Worm (Caenorhabditis elegans) whole organism, L4/young adult: Measurements from ENCODE around the gene T03D8.6.

ENCODE experiments used
- W03F9.2 ChIP-seq: fragments of 150-350 bp; optimal IDR thresholded peaks from 2 replicates; lab custom pipeline; 2014; ENCODE audit warnings: missing biosample characterization, missing genetic modification characterization
- dao-5 ChIP-seq: sonication (generic microtip); optimal IDR thresholded peaks from 2 replicates; lab custom pipeline; 2016; ENCODE audit warnings: missing genotype, missing genetic modification characterization, moderate library complexity, missing compliant biosample characterization
- him-1 ChIP-seq: sonication (generic microtip); optimal IDR thresholded peaks from 2 replicates; lab custom pipeline; 2016; ENCODE audit warnings: missing genotype, missing genetic modification reagents, missing genetic modification characterization, missing compliant biosample characterization

T03D8.6 gene

DNA sequence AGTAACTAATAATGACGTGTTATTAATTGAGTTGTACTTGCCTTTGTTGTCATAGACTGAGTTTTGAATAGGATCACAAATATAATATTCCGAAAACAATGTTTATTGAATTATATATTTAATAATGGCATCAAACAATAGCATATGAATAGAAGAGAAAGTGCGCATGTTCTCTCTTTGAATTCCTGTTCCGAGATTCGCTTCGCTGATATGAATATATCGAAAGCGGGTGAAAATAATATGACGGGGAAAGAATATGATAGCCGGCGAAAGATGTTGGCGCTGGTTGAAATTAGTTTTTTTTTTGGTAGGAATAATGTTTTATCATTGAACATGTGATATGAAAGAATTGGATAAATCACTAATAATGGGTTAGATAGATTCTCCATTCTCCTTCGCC, at the start of gene T03D8.6:
T03D8.6 (minus strand) TSS at position 298 of the 400 bp plus-strand sequence.
- TF ChIP-seq dao-5 (tag; lab: Kevin White, UChicago) (no peak), him-1 (tag; lab: Kevin White, UChicago) (no peak), W03F9.2 (tag; lab: Kevin White, UChicago) (no peak)

DNA sequence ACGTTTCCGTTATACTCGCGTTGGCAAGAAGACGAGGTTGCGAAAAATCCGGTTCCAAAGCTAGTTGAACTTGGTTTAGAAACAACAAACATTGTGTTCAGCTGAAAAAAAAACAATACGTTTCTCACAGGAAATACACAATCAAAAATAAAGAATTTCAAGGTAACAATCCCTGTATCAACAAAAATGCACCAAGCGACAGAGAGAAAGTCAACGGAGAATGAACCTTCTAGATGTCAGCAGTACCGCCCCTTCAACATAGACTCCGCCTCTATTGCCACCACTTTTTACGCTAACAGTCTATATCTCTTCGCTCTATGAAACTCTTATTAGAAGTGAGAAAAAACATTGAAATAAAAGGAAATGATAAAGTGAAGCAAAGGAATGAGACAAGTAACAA, 48.2 kb upstream of the T03D8.6 start, which contains the start of gene F31D4.8:
F31D4.8 (minus strand) TSS at position 101 of the 400 bp plus-strand sequence.
- TF ChIP-seq W03F9.2 (tag; lab: Kevin White, UChicago): no peak
- TF ChIP-seq him-1 (tag; lab: Kevin White, UChicago): no peak
- TF ChIP-seq dao-5 (tag; lab: Kevin White, UChicago): no peak

DNA sequence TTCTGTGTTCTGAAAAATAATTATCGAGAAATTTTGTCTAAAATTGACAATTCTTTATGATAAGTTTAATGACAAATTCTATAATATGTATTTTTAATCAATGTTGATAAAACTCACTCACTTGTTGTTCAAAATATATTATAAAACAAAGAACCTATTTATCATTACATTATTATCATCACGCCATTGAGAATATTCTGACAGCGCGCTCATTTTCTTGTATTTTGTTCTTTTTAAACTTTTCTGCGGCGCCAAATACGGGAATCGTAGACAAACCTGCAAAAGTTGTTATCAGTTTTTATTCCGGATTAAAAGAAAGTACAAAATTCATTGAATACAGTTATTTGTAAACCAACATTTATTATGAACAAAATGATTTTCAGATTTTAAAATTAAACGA, 46.3 kb upstream of the T03D8.6 start:
- TF ChIP-seq dao-5 (tag; lab: Kevin White, UChicago) (no peak), W03F9.2 (tag; lab: Kevin White, UChicago) (peak; percentile 33)

DNA sequence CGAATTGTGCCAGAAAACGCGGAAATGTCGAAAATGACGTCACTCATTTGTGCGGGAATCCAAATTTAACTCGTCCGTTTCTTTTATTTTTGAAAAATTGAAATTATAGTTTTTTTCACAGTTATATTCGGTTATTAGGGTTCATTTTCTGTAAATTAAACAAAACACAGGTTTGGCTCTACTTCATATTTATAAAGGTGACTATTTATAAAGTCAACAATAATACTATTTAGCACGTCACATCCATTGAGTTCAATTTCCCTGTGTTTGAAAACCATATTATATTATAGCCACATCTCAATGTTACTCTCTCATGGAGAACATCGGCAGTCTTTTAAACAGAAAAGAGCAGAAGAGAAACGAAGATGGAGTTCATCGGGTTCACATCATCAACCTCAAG, 42.6 kb upstream of the T03D8.6 start, which contains the start of gene twk-35:
twk-35 (plus strand) TSS at position 301 of the 400 bp plus-strand sequence.
- TF ChIP-seq him-1 (tag; lab: Kevin White, UChicago) (no peak), dao-5 (tag; lab: Kevin White, UChicago) (no peak), W03F9.2 (tag; lab: Kevin White, UChicago) (no peak)

DNA sequence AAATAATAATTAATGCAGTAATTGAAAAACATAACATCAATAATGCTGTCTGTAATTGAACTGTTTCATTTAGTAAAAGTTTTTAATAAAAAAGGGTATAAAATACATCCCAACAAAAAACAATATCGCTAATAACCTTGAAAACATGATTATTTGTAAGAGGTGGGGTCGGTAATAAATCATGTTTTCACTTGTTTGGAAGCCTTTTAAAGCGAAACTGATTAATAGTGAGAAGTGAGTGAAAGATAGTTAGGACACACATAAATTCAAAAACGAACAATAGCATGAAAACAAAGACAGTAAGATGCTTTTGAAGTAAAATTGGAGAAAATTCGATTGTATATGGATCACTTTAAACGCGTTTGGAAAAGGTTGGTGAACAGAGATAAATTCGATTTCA, 41.0 kb upstream of the T03D8.6 start, which contains the start of gene try-4:
try-4 (minus strand) TSS at position 74 of the 400 bp plus-strand sequence.
- no peak for TF ChIP-seq W03F9.2 (tag; lab: Kevin White, UChicago)
- TF ChIP-seq dao-5 (tag; lab: Kevin White, UChicago): no peak
- no peak for TF ChIP-seq him-1 (tag; lab: Kevin White, UChicago)

DNA sequence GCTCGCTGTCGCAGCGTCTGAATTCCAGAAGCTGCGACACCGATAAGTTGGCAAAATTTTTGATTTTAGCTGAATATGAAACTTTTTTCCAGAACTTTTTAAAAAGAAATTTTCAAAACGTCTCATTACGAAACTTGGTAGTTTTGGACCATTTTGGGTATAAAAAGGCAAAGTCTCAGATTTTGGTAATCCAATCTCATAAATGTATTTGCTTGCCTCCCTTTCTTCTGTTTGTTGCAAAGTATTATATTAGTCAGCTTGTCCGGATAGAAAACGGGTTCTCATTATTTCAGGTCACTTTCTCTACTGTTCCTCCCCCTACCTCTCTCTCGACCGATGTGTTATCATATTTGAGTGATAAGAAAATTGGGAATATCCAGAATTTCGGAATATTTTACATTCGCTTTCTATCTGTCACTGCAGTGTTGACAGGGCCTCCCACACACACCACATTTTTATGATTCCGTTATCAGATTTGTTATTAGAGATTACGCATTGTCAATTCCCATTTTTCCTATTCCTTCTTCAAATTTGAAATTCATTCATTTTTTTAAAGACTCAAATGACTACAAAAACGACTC, 33.5 kb upstream of the T03D8.6 start, which contains the start of gene F31D4.5:
F31D4.5 (plus strand) TSS at position 491 of the 581 bp plus-strand sequence.
- TF ChIP-seq dao-5 (tag; lab: Kevin White, UChicago): no peak
- no peak for TF ChIP-seq W03F9.2 (tag; lab: Kevin White, UChicago)
- no peak for TF ChIP-seq him-1 (tag; lab: Kevin White, UChicago)

DNA sequence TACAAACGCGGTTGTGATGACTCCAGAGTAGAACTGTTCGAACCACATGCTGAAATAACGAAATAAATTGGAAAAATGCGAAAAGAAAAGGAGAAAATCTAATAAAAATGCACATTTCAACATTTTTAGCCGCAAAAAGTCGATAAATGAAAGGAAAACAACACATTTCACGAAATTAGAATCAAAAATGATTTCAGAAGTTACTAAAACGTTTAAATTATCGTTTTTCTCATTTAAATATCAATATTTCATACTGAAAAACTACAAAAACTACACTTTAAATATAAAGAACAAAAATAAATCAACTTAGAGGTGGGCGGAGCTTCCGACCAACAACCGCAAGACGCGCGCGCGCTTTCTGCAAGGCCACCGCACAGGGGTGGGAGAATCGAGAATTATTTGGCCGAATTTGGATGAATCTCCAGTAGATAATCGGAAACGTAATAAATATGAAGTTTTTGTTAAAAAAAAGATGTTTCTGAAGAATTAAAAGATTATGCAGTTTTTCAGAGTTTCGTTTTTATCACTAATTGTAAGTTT, 31.8 kb upstream of the T03D8.6 start, which contains the start of gene ndua-1:
ndua-1 (minus strand) TSS at position 51 of the 540 bp plus-strand sequence.
- TF ChIP-seq W03F9.2 (tag; lab: Kevin White, UChicago): peak; percentile 60
- no peak for TF ChIP-seq dao-5 (tag; lab: Kevin White, UChicago)
- TF ChIP-seq him-1 (tag; lab: Kevin White, UChicago): no peak

DNA sequence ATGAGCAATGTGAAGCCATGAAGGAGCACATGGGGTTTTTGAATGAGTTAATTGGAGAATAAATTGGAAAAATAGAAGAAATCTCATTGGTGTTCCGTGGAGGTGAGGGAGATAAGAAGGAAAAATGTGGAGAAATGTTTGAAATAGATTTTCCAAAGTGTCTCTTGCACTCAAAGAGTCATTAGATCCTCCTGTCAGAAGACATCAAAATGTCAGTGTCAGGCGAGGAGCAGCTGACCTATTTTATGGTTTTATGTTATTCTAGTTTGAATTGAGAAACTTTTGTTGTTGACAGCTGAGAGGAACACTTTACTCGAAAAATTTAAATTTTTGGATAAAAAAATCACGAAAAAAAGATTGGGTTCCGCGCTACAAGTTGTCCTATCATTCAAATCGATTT, 30.4 kb upstream of the T03D8.6 start, which contains the start of gene clec-264:
clec-264 (minus strand) TSS at position 122 of the 400 bp plus-strand sequence.
- TF ChIP-seq W03F9.2 (tag; lab: Kevin White, UChicago): no peak
- TF ChIP-seq him-1 (tag; lab: Kevin White, UChicago): no peak
- TF ChIP-seq dao-5 (tag; lab: Kevin White, UChicago): no peak

DNA sequence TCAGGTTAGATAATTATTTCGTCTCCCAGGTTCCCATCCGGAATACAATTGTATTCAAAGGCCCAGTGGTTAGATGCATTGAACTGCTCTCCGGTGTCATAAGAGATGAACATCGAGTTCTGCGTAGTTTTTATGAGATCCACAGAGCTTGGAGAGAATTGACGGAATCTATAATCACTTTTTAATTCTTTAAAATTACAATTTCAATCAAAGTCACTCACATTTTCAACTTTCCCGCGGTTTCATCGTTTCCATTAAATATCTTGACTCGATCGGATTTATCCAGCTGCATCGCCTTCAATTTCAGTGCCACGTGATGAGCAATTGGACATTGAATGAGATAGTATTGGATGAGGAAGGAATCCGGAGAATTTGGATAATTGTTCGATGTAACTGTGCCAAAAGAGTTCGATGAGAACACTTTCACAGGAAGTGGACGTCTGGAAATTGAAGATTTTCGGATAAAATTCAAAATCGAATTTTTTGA, 27.7 kb upstream of the T03D8.6 start:
- TF ChIP-seq W03F9.2 (tag; lab: Kevin White, UChicago) (peak; percentile 24), him-1 (tag; lab: Kevin White, UChicago) (no peak)

DNA sequence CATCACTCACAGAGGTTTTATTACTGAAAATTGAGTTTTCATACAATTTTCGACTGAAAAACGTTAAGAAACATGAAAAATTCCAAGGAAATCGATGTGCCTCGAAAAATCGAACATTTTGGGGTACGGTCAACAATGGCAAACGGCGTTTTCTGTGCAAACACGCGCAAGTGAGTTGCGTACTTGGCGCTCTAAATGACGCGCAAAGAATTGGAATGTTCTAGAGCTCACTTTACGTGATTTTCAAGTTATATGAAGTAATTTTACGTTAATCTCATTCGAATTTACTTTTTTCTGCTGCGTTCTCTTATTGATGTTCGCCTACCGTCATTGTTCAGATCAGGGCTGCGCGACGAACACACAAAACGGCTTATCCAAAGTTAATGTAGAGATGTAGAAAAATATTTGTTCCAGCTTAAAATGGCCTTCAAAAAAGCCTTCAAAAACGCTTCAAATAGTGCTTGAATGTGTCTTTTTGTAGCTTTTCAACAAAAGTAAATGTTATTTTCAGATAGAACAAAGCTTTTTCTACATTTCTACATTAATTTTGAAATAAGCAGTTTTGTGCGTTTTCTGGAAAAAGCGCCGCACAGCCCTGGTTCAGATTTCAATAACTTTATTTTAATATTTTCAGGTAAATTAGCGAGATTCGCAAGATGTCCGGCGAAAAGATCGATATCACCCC, 25.5 kb upstream of the T03D8.6 start, which contains the start of the genes F31D4.2 and fkb-6:
F31D4.2 (minus strand) TSS at position 23 of the 685 bp plus-strand sequence.
fkb-6 (plus strand) TSS at position 635 of the 685 bp plus-strand sequence.
- no peak for TF ChIP-seq dao-5 (tag; lab: Kevin White, UChicago)
- peak; percentile 76 for TF ChIP-seq W03F9.2 (tag; lab: Kevin White, UChicago)
- TF ChIP-seq him-1 (tag; lab: Kevin White, UChicago): peak; percentile 2

DNA sequence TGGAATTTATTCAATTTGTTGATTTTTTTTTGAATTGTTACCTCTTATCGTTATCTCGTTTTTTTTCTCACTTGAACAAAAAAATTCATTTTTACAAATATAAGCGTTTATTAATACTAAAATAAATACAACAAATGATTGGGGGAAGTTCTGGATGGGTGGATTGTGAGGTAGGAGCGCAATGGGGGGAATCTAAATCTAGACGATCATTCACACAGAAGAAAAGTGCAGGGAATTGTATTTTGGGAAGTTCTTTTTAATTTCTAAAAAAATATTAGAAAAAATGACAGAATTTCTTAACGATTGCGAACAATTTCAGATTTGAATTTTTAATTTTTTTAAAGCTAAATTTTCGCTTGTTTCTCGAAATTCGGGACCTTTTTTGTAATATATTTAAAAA, 21.4 kb upstream of the T03D8.6 start:
- TF ChIP-seq dao-5 (tag; lab: Kevin White, UChicago): no peak
- TF ChIP-seq W03F9.2 (tag; lab: Kevin White, UChicago): no peak
- no peak for TF ChIP-seq him-1 (tag; lab: Kevin White, UChicago)

DNA sequence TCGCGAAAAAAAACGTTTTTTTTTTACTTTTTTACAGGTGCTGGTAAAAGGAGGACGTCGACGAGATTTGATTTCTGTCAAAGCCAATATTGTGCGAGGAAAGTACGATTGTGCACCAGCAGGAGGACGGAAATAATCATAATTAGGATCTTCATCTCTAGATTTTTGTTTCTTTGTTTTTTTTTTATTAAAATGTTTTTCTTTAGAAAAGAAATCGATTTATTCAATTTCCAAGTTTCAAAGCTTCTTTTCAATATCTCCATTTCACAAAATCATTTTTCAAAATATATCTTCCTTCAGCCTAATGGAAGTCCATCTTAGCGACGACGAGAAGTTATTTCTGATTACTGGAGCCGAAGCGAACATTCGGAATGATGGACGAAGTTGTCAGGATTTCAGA, 18.4 kb upstream of the T03D8.6 start, which contains the start of gene exos-7:
exos-7 (plus strand) TSS at position 301 of the 400 bp plus-strand sequence.
- TF ChIP-seq dao-5 (tag; lab: Kevin White, UChicago) (no peak), him-1 (tag; lab: Kevin White, UChicago) (no peak), W03F9.2 (tag; lab: Kevin White, UChicago) (no peak)

DNA sequence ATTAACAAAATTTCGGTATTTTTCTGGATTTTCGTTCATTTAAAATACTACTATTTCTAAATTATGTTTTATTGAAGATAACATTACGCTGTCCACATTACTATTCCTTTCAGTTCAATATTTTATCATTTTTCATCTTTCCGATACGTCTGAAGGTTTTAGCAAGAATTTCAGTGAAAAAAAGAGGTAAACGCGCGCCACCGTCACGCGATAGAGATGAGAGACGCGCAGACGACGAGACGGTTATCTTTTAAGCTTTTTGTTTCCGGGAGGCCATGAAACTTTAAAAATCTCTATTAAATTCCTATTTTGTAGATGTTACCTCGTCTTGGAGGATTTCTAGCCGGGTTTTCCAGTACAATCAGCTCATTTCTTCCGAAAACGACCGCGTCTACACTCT, 17.6 kb upstream of the T03D8.6 start, which contains the start of gene mrps-12:
mrps-12 (plus strand) TSS at position 316 of the 400 bp plus-strand sequence.
- TF ChIP-seq him-1 (tag; lab: Kevin White, UChicago) (no peak), W03F9.2 (tag; lab: Kevin White, UChicago) (no peak), dao-5 (tag; lab: Kevin White, UChicago) (no peak)
